Fruit fly (Drosophila melanogaster): Measurements from ENCODE around the gene tna.

dm6 chr3L:10860042-10860643 lies 24.8 kb downstream of the tna start:
- TF ChIP-seq Vsx2 (GFP tag; optimal IDR thresholded peaks at IDR 0.05; ENCODE audit: partially characterized antibody) (no peak), usp (GFP tag; optimal IDR thresholded peaks at IDR 0.05) (no peak), h (GFP tag; optimal IDR thresholded peaks at IDR 0.05) (no peak), Dfd (GFP tag; optimal IDR thresholded peaks at IDR 0.05) (no peak), Hr78 (GFP tag; optimal IDR thresholded peaks at IDR 0.05) (no peak), Abd-B (GFP tag; optimal IDR thresholded peaks at IDR 0.05) (no peak), dl (GFP tag; optimal IDR thresholded peaks at IDR 0.05; ENCODE audit: insufficient read depth in 1 of 2, partially characterized antibody in 2 of 2) (no peak), lola (GFP tag; optimal IDR thresholded peaks at IDR 0.05) (no peak)
